Fruit fly (Drosophila melanogaster): ENCODE results near the gene CG1738.

DNA sequence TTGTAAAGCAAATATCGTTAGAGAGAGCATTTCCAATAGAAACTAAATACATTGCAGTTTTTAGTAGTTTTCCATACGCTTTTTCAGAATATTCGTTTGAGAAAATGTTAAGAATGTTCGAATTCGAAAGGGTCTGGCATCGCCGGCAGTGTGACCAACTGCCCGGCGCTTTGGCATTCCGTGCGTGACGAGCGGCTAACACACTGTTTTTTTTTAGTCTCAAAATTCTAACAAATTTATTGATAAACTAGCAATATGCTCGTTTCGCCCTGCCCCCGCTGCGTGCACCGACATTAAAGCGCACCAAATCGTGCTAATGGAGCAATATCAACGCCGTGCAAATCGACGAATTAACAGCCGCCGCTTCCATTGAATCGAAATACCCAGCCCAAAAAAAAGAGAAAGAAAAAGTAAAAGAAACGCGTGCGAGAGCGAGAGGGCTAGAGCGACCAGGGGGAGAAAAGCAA, 6.9 kb downstream of the CG1738 start, which contains the start of gene dsh:
- TF ChIP-seq brk (GFP tag; optimal IDR thresholded peaks at IDR 0.05) (no peak), h (GFP tag; optimal IDR thresholded peaks at IDR 0.05) (no peak), pan (optimal IDR thresholded peaks at IDR 0.05) (no peak), fru (GFP tag; optimal IDR thresholded peaks at IDR 0.05) (no peak), N (GFP tag; optimal IDR thresholded peaks at IDR 0.05) (no peak), Dfd (GFP tag; optimal IDR thresholded peaks at IDR 0.05) (no peak), usp (GFP tag; optimal IDR thresholded peaks at IDR 0.05) (no peak), sage (GFP tag; optimal IDR thresholded peaks at IDR 0.05) (no peak), Myc (optimal IDR thresholded peaks at IDR 0.05) (no peak), HLH106 (tag; optimal IDR thresholded peaks at IDR 0.05) (no peak)
